Worm (Caenorhabditis elegans) whole organism, L2 larva: ENCODE data around the gene nbs-1.

ENCODE experiments used
- R02D3.7 ChIP-seq: fragments of 150-350 bp; optimal IDR thresholded peaks from 2 replicates; lab custom pipeline; 2014; ENCODE audit warnings: missing biosample characterization, missing genetic modification characterization
- aly-2 ChIP-seq: fragments of 150-350 bp; optimal IDR thresholded peaks from 2 replicates; lab custom pipeline; 2014; ENCODE audit warnings: missing biosample characterization, missing genetic modification characterization
- ceh-16 ChIP-seq: fragments of 150-350 bp; optimal IDR thresholded peaks from 2 replicates; lab custom pipeline; 2014; ENCODE audit warnings: missing biosample characterization, missing genetic modification characterization
- elt-3 ChIP-seq: sonication (generic microtip); optimal IDR thresholded peaks from 2 replicates; lab custom pipeline; 2017; ENCODE audit warnings: missing biosample characterization, missing genetic modification characterization
- lsy-2 ChIP-seq, 2 experiments: fragments of 150-350 bp in 1 of 2; sonication (generic microtip) in 1 of 2; optimal IDR thresholded peaks; 2 replicates each; lab custom pipeline; 2014 to 2017; ENCODE audit warnings: missing biosample characterization in 2 of 2, missing genetic modification characterization in 2 of 2
- nhr-12 ChIP-seq: fragments of 150-350 bp; optimal IDR thresholded peaks from 2 replicates; lab custom pipeline; 2014; ENCODE audit warnings: missing biosample characterization, missing genetic modification characterization
- nhr-25 ChIP-seq: fragments of 150-350 bp; sonication (generic microtip); optimal IDR thresholded peaks from 3 replicates; lab custom pipeline; 2014; ENCODE audit warnings: missing biosample characterization, missing genetic modification characterization
- unc-62 ChIP-seq: fragments of 150-350 bp; optimal IDR thresholded peaks from 2 replicates; lab custom pipeline; 2014; ENCODE audit warnings: missing biosample characterization, missing genetic modification reagents, missing genetic modification characterization

DNA sequence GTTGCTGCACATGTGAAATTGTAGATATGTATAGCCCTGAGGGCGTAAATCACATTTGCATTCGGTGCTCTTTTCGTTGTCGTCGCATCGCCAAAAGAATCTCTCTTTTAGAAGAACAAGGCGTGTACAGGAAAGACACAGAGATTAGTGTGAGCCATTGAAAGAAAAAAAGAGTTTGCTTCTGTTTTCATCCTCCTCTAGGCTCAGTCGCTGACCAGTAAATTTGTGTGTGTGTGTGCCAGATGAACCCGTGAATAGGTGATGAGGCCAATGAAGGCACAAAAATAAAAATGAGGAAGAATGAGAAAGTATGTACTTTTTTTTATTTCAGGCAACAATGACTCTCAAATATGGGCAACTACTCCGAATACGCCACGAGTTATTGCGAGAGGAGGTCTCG, 16.1 kb upstream of the nbs-1 start, which contains the start of gene mat-2:
- no peak for TF ChIP-seq ceh-16 (tag; lab: Kevin White, UChicago)
- no peak for TF ChIP-seq lsy-2 (tag; optimal IDR thresholded peaks at IDR 0.05; lab: Kevin White, UChicago)
- TF ChIP-seq aly-2: no peak
- TF ChIP-seq unc-62: no peak
- no peak for TF ChIP-seq elt-3 (tag; lab: Kevin White, UChicago)
- no peak for TF ChIP-seq R02D3.7 (tag; lab: Kevin White, UChicago)
- no peak for TF ChIP-seq nhr-25 (tag; lab: Kevin White, UChicago)
- no peak for TF ChIP-seq nhr-12 (tag; lab: Kevin White, UChicago)
